Worm (Caenorhabditis elegans): ENCODE measurements around the gene egrh-2.

Gene egrh-2

DNA sequence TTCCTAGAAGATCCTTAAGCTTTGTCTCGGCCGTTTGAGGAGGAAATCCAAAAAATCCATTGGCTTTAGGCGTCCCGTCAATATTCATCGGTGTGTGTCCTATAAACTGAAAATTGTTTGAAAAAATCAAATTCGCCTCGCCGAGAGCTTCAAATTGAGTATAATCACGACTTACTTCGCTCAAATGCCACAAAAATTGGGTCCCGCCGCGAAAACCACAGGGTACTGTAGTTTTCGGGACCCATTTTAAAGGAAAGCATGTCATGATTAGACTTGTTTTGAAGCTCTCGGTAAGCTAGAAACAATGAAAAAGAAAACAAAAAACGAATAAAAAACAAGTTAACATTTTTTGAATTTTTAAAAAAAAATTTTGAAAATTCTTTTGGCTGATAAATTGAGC is at the start of gene egrh-2:
Gene egrh-2 (minus strand): TSS at position 101 of the 400 bp plus-strand sequence.
- TF ChIP-seq T26A5.8 (tag; optimal IDR thresholded peaks at IDR 0.05) (no peak), rcor-1 (GFP tag; IDR thresholded peaks at IDR 0.05) (no peak)

DNA sequence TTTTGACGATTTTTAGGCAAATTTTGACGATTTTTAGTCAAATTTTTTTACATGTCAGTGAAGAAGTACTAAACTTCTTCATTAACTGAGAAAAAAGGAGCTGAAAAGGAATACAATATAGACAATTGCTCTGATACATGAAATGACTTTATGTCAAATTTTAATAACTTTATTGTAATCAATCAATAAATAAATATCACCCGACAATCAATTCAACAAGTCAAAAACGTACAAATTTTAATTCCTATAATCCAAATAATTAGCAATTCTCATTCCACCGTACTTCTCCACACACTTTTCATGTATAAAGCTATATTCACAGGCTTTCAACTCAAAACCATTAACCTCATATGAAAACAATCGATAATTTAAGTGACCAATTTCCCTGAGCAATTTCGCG is 48.3 kb upstream of the egrh-2 start:
- TF ChIP-seq mes-4 (tag; optimal IDR thresholded peaks at IDR 0.05) = no peak

- TF ChIP-seq cebp-2 (GFP tag; IDR thresholded peaks at IDR 0.05) (no peak), nhr-80 (tag; optimal IDR thresholded peaks at IDR 0.05) (peak; percentile 89)
Measured at ce11 chrIV:1035108-1035507, 44.9 kb upstream of the egrh-2 start.

- TF ChIP-seq Y56A3A.18 (GFP tag; IDR thresholded peaks at IDR 0.05) (no peak), ceh-100 (GFP tag; IDR thresholded peaks at IDR 0.05) (no peak), efl-1 (GFP tag; optimal IDR thresholded peaks at IDR 0.05) (no peak), akir-1 (GFP tag; optimal IDR thresholded peaks at IDR 0.05) (no peak), lin-26 (GFP tag; IDR thresholded peaks at IDR 0.05) (no peak), somi-1 (GFP tag; optimal IDR thresholded peaks at IDR 0.05) (no peak), lag-1 (GFP tag; IDR thresholded peaks at IDR 0.05) (no peak), tbp1 (GFP tag; optimal IDR thresholded peaks at IDR 0.05) (no peak), hlh-12 (tag; optimal IDR thresholded peaks at IDR 0.05) (no peak), sptf-2 (GFP tag; optimal IDR thresholded peaks at IDR 0.05) (no peak), B0035.1 (tag; optimal IDR thresholded peaks at IDR 0.05) (no peak), F23B12.7 (tag; optimal IDR thresholded peaks at IDR 0.05; ENCODE audit: insufficient read depth) (no peak), Y95B8A.8 (GFP tag; IDR thresholded peaks at IDR 0.05) (no peak)
Measured at ce11 chrIV:1029939-1030338, 39.7 kb upstream of the egrh-2 start, which contains the start of gene abhd-14. Gene abhd-14 (minus strand): TSS chrIV:1030039.

ce11 chrIV:1019801-1020200 is 29.5 kb upstream of the egrh-2 start:
- TF ChIP-seq B0019.2 (GFP tag; conservative IDR thresholded peaks at IDR 0.05) (no peak), hsf-1 (GFP tag; IDR thresholded peaks at IDR 0.05) (no peak), somi-1 (GFP tag; optimal IDR thresholded peaks at IDR 0.05) (no peak), hmg-20 (GFP tag; IDR thresholded peaks at IDR 0.05) (0 out of 2 replicates have a peak, but pooled peaks have one; percentile 14), ccch-3 (GFP tag; optimal IDR thresholded peaks at IDR 0.05) (no peak), dox-1 (GFP tag; IDR thresholded peaks at IDR 0.05) (0 out of 2 replicates have a peak, but pooled peaks have one; percentile 20), mcd-1 (GFP tag; IDR thresholded peaks at IDR 0.05) (peak; percentile 34; the same call in 1 of the 2 replicates), cebp-2 (GFP tag; IDR thresholded peaks at IDR 0.05) (peak; percentile 62; the same call in 1 of the 2 replicates), ceh-100 (GFP tag; IDR thresholded peaks at IDR 0.05) (no peak), ztf-22 (GFP tag; optimal IDR thresholded peaks at IDR 0.05) (no peak), atf-7 (tag; optimal IDR thresholded peaks at IDR 0.05) (no peak), xnd-1 (tag; optimal IDR thresholded peaks at IDR 0.05) (no peak), snpc-4 (GFP tag; optimal IDR thresholded peaks at IDR 0.05) (no peak), snpc-4 (tag; optimal IDR thresholded peaks at IDR 0.05) (no peak), F39B2.1 (GFP tag; IDR thresholded peaks at IDR 0.05) (no peak), lin-40 (tag; optimal IDR thresholded peaks at IDR 0.05) (no peak), F49E8.2 (tag; optimal IDR thresholded peaks at IDR 0.05; ENCODE audit: insufficient read depth) (no peak), mes-4 (tag; optimal IDR thresholded peaks at IDR 0.05) (no peak), snpc-1.1 (tag; optimal IDR thresholded peaks at IDR 0.05; ENCODE audit: insufficient read depth) (no peak), rpc-1 (optimal IDR thresholded peaks at IDR 0.05) (no peak), rpc-1 (tag; optimal IDR thresholded peaks at IDR 0.05) (no peak), Y67H2A.10 (GFP tag; conservative IDR thresholded peaks at IDR 0.05) (no peak), him-1 (tag; optimal IDR thresholded peaks at IDR 0.05) (peak; percentile 54), zfh-2 (GFP tag; conservative IDR thresholded peaks at IDR 0.05) (peak; percentile 53), die-1 (tag; optimal IDR thresholded peaks at IDR 0.05) (no peak)
